Worm (Caenorhabditis elegans) whole organism, L4 larva: ENCODE results near the gene brf-1.
A peak's percentile ranks its signal among the peaks of the same experiment; 100 is the strongest.

Experiments
- F10B5.3 ChIP-seq: sonication (generic microtip); optimal IDR thresholded peaks from 2 replicates; lab custom pipeline; 2016; ENCODE audit warnings: mild to moderate bottlenecking, missing genetic modification characterization, missing compliant biosample characterization
- F26F4.8 ChIP-seq: fragments of 200-800 bp; sonication (Bioruptor generic); conservative IDR thresholded peaks from 2 replicates; pipeline ENCODE4 v1.3.6; 2022; ENCODE audit warnings: missing genetic modification characterization, missing compliant biosample characterization
- F37D6.2 ChIP-seq: sonication (generic microtip); optimal IDR thresholded peaks from 2 replicates; lab custom pipeline; 2016; ENCODE audit warnings: mild to moderate bottlenecking, missing genetic modification characterization, missing compliant biosample characterization
- F44E2.7 ChIP-seq: fragments of 200-800 bp; sonication (Bioruptor generic); IDR thresholded peaks from 2 replicates; pipeline ENCODE4 v2.1.2; 2022; ENCODE audit warnings: missing genetic modification characterization, missing compliant biosample characterization
- Y5F2A.4 ChIP-seq: fragments of 200-800 bp; sonication (Bioruptor generic); optimal IDR thresholded peaks from 2 replicates; lab custom pipeline; 2018; ENCODE audit warnings: mild to moderate bottlenecking, missing genetic modification characterization, missing compliant biosample characterization
- Y75B8A.6 ChIP-seq: fragments of 200-800 bp; sonication (Bioruptor generic); IDR thresholded peaks from 2 replicates; pipeline ENCODE4 v1.3.6; 2022; ENCODE audit warnings: missing genetic modification reagents, missing genetic modification characterization, missing compliant biosample characterization
- ZK337.2 ChIP-seq: fragments of 200-800 bp; sonication (Bioruptor generic); IDR thresholded peaks from 2 replicates; pipeline ENCODE4 v1.3.6; 2022; ENCODE audit warnings: missing genetic modification reagents, missing genetic modification characterization, missing compliant biosample characterization
- ZK546.5 ChIP-seq, 2 experiments: sonication (generic microtip); optimal IDR thresholded peaks; 2 replicates each; lab custom pipeline; 2017; ENCODE audit warnings: missing biosample characterization in 2 of 2, missing genetic modification characterization in 2 of 2
- aha-1 ChIP-seq: fragments of 150-350 bp; peaks from one replicate; lab custom pipeline; 2014; ENCODE audit warnings: missing biosample characterization, missing genetic modification characterization
- attf-4 ChIP-seq: sonication (generic microtip); optimal IDR thresholded peaks from 3 replicates; lab custom pipeline; 2017; ENCODE audit warnings: missing biosample characterization, missing genetic modification characterization
- ceh-28 ChIP-seq: fragments of 150-350 bp; optimal IDR thresholded peaks from 2 replicates; lab custom pipeline; 2014; ENCODE audit warnings: missing biosample characterization, missing genetic modification reagents, missing genetic modification characterization
- ceh-32 ChIP-seq: sonication (generic microtip); optimal IDR thresholded peaks from 2 replicates; lab custom pipeline; 2016; ENCODE audit warnings: mild to moderate bottlenecking, missing genetic modification characterization, missing compliant biosample characterization; ENCODE audit not compliant: poor library complexity
- ceh-44 ChIP-seq: fragments of 200-800 bp; sonication (Bioruptor generic); IDR thresholded peaks from 2 replicates; pipeline ENCODE4 v1.3.6; 2022; ENCODE audit warnings: missing genetic modification reagents, missing genetic modification characterization, missing compliant biosample characterization
- ceh-62 ChIP-seq: sonication (generic microtip); optimal IDR thresholded peaks from 2 replicates; lab custom pipeline; 2017; ENCODE audit warnings: missing biosample characterization, missing genetic modification characterization
- daf-12 ChIP-seq: fragments of 150-350 bp; optimal IDR thresholded peaks from 2 replicates; lab custom pipeline; 2014; ENCODE audit warnings: missing biosample characterization, missing genetic modification reagents, missing genetic modification characterization
- daf-16 ChIP-seq, 3 experiments: sonication (generic microtip); optimal IDR thresholded peaks; 2 replicates each; lab custom pipeline; 2016 to 2017; ENCODE audit warnings: missing genetic modification characterization in 3 of 3, missing genetic modification reagents in 3 of 3, mild to moderate bottlenecking in 2 of 3, missing compliant biosample characterization in 2 of 3, missing biosample characterization in 1 of 3, moderate library complexity in 1 of 3
- daf-8 ChIP-seq: fragments of 200-800 bp; sonication (Bioruptor generic); IDR thresholded peaks from 2 replicates; pipeline ENCODE4 v1.3.6; 2022; ENCODE audit warnings: missing genetic modification characterization, missing compliant biosample characterization
- dmd-8 ChIP-seq: fragments of 200-800 bp; sonication (Bioruptor generic); IDR thresholded peaks from 2 replicates; pipeline ENCODE4 v1.3.6; 2022; ENCODE audit warnings: missing genetic modification characterization, missing compliant biosample characterization
- dve-1 ChIP-seq: sonication (generic microtip); optimal IDR thresholded peaks from 2 replicates; lab custom pipeline; 2017; ENCODE audit warnings: antibody characterized with exemption, mild to moderate bottlenecking, missing genetic modification characterization, missing compliant biosample characterization; ENCODE audit not compliant: insufficient read depth
- egl-43 ChIP-seq: fragments of 200-800 bp; sonication (Bioruptor generic); IDR thresholded peaks from 2 replicates; pipeline ENCODE4 v1.3.6; 2022; ENCODE audit warnings: missing genetic modification reagents, missing genetic modification characterization, missing compliant biosample characterization
- hmg-1.1 ChIP-seq: fragments of 200-800 bp; sonication (Bioruptor generic); IDR thresholded peaks from 2 replicates; pipeline ENCODE4 v1.3.6; 2022; ENCODE audit warnings: missing genetic modification reagents, missing genetic modification characterization, missing compliant biosample characterization
- jun-1 ChIP-seq: fragments of 150-350 bp; optimal IDR thresholded peaks from 2 replicates; lab custom pipeline; 2014; ENCODE audit warnings: missing biosample characterization, missing genetic modification reagents, missing genetic modification characterization
- lin-1 ChIP-seq: fragments of 200-800 bp; sonication (Bioruptor generic); IDR thresholded peaks from 2 replicates; pipeline ENCODE4 v1.3.6; 2022; ENCODE audit warnings: missing genetic modification reagents, missing genetic modification characterization, missing compliant biosample characterization
- lsy-2 ChIP-seq, 2 experiments: fragments of 150-350 bp in 1 of 2; sonication (generic microtip) in 1 of 2; optimal IDR thresholded peaks; 2 replicates each; lab custom pipeline; 2014 to 2017; ENCODE audit warnings: missing biosample characterization in 2 of 2, missing genetic modification characterization in 2 of 2
- madf-9 ChIP-seq: fragments of 200-800 bp; sonication (Bioruptor generic); conservative IDR thresholded peaks from 2 replicates; pipeline ENCODE4 v1.3.6; 2022; ENCODE audit warnings: missing genetic modification reagents, missing genetic modification characterization, missing compliant biosample characterization
- mdt-29 ChIP-seq: fragments of 200-800 bp; sonication (Bioruptor generic); IDR thresholded peaks from 2 replicates; pipeline ENCODE4 v1.3.6; 2022; ENCODE audit warnings: missing genetic modification reagents, missing genetic modification characterization, missing compliant biosample characterization
- mes-2 ChIP-seq: sonication (generic microtip); optimal IDR thresholded peaks from 2 replicates; lab custom pipeline; 2016; ENCODE audit warnings: missing genotype, mild to moderate bottlenecking, missing genetic modification characterization, missing compliant biosample characterization; ENCODE audit not compliant: poor library complexity, severe bottlenecking
- nhr-102 ChIP-seq: sonication (generic microtip); optimal IDR thresholded peaks from 2 replicates; lab custom pipeline; 2016; ENCODE audit warnings: mild to moderate bottlenecking, missing genetic modification characterization, moderate library complexity, missing compliant biosample characterization
- nhr-25 ChIP-seq: sonication (generic microtip); optimal IDR thresholded peaks from 2 replicates; lab custom pipeline; 2017; ENCODE audit warnings: missing genetic modification characterization, mild to moderate bottlenecking, missing compliant biosample characterization, antibody characterized with exemption, moderate library complexity, borderline replicate concordance; ENCODE audit not compliant: insufficient read depth
- nhr-28 ChIP-seq: fragments of 150-350 bp; optimal IDR thresholded peaks from 2 replicates; lab custom pipeline; 2014; ENCODE audit warnings: missing biosample characterization, missing genetic modification characterization
- nhr-41 ChIP-seq: fragments of 200-800 bp; sonication (Bioruptor generic); IDR thresholded peaks from 2 replicates; pipeline ENCODE4 v1.3.6; 2022; ENCODE audit warnings: missing genetic modification reagents, missing genetic modification characterization, missing compliant biosample characterization
- nhr-48 ChIP-seq: sonication (generic microtip); optimal IDR thresholded peaks from 2 replicates; lab custom pipeline; 2016; ENCODE audit warnings: mild to moderate bottlenecking, missing genetic modification characterization, missing compliant biosample characterization
- nhr-6 ChIP-seq: fragments of 150-350 bp; optimal IDR thresholded peaks from 2 replicates; lab custom pipeline; 2014; ENCODE audit warnings: missing biosample characterization, missing genetic modification characterization
- pha-4 ChIP-seq, 2 experiments: fragments of 150-350 bp in 1 of 2; fragments of 200-800 bp in 1 of 2; sonication (Bioruptor generic) in 1 of 2; IDR thresholded peaks in 1 of 2; optimal IDR thresholded peaks in 1 of 2; 2 replicates each; pipeline versions ENCODE4 v1.3.6 to Lab custom; 2014 to 2022; ENCODE audit warnings: missing genetic modification characterization in 2 of 2, missing genetic modification reagents in 2 of 2, missing biosample characterization in 1 of 2, missing compliant biosample characterization in 1 of 2
- saeg-2 ChIP-seq: fragments of 200-800 bp; sonication (Bioruptor generic); IDR thresholded peaks from 2 replicates; pipeline ENCODE4 v1.3.6; 2022; ENCODE audit warnings: missing genetic modification reagents, missing genetic modification characterization, missing compliant biosample characterization
- sdz-12 ChIP-seq: fragments of 200-800 bp; sonication (Bioruptor generic); optimal IDR thresholded peaks from 2 replicates; lab custom pipeline; 2018; ENCODE audit warnings: mild to moderate bottlenecking, missing genetic modification characterization, missing compliant biosample characterization
- spr-1 ChIP-seq: sonication (generic microtip); optimal IDR thresholded peaks from 2 replicates; lab custom pipeline; 2016; ENCODE audit warnings: mild to moderate bottlenecking, missing genetic modification characterization, missing compliant biosample characterization
- unc-62 ChIP-seq, 3 experiments: fragments of 150-350 bp in 1 of 3; sonication (generic microtip); optimal IDR thresholded peaks in 2 of 3; peaks in 1 of 3; 1 replicate in 1 of 3; 2 replicates in 2 of 3; lab custom pipeline; 2014 to 2017; ENCODE audit warnings: missing biosample characterization in 3 of 3, missing genetic modification characterization in 3 of 3, missing genetic modification reagents in 3 of 3, missing genotype in 1 of 3
- vab-7 ChIP-seq: fragments of 200-800 bp; sonication (Bioruptor generic); IDR thresholded peaks from 2 replicates; pipeline ENCODE4 v1.3.6; 2022; ENCODE audit warnings: missing genetic modification reagents, missing genetic modification characterization, missing compliant biosample characterization
- zag-1 ChIP-seq: fragments of 150-350 bp; optimal IDR thresholded peaks from 2 replicates; lab custom pipeline; 2014; ENCODE audit warnings: missing biosample characterization, missing genetic modification characterization
- zfp-2 ChIP-seq: sonication (generic microtip); optimal IDR thresholded peaks from 2 replicates; lab custom pipeline; 2016; ENCODE audit warnings: mild to moderate bottlenecking, missing genetic modification characterization, missing compliant biosample characterization
- zip-2 ChIP-seq: fragments of 150-350 bp; optimal IDR thresholded peaks from 2 replicates; lab custom pipeline; 2014; ENCODE audit warnings: missing biosample characterization, missing genetic modification characterization
- ztf-7 ChIP-seq: fragments of 150-350 bp; optimal IDR thresholded peaks from 2 replicates; lab custom pipeline; 2014; ENCODE audit warnings: missing biosample characterization, missing genetic modification characterization

The brf-1 gene

ce11 chrII:7310023-7310422 lies 4.4 kb downstream of the brf-1 start, which contains the start of the genes F45E12.5 and cnep-1:
Gene F45E12.5 (minus strand): TSS chrII:7310115.
Gene cnep-1 (plus strand): TSS chrII:7310348.
- TF ChIP-seq hmg-1.1 (GFP tag; lab: Robert Waterston, UW) (no peak), lsy-2 (tag; optimal IDR thresholded peaks at IDR 0.05; lab: Kevin White, UChicago) (peak in 1 of 2 experiments; percentile 34), sdz-12 (no peak), ceh-32 (tag; lab: Kevin White, UChicago) (no peak), F10B5.3 (tag; lab: Kevin White, UChicago) (no peak)

ce11 chrII:7314083-7314482 lies 8.4 kb downstream of the brf-1 start, which contains the start of gene F45E12.6:
Gene F45E12.6 (minus strand): TSS chrII:7314183.
- TF ChIP-seq nhr-6 (no peak), daf-8 (no peak), aha-1 (no peak), nhr-28 (tag; lab: Kevin White, UChicago) (no peak), zag-1 (tag; lab: Kevin White, UChicago) (no peak), ceh-62 (no peak)
- TF ChIP-seq, all 104 proteins: peak for 0

DNA sequence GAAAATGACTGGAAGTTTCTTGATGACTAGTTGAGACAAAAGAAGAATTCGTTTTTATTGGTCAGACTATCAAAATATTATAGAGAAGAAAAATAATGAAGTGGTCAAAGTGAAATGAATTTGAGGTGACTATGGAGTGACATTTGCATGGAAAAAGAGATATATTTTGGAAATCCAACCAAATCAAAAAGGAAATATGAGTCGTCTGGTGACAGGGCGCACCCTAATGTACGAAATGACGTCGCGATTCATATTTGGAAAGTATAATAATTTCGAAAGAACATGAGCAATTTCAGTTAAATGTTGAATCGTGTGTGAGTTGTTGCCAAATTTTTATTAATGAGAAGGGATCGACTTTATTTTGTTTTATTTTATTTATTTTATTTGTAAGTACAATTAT lies 11.8 kb downstream of the brf-1 start, which contains the start of gene F21D12.2:
Gene F21D12.2 (plus strand): TSS at position 301 of the 400 bp plus-strand sequence.
- TF ChIP-seq F37D6.2 (tag; lab: Kevin White, UChicago) (no peak), nhr-48 (tag; lab: Kevin White, UChicago) (no peak), ZK546.5 (tag; optimal IDR thresholded peaks at IDR 0.05; lab: Kevin White, UChicago) (no peak), nhr-25 (tag; lab: Kevin White, UChicago) (no peak), attf-4 (tag; lab: Kevin White, UChicago) (no peak), nhr-28 (tag; lab: Kevin White, UChicago) (no peak)

- TF ChIP-seq daf-12 (tag; lab: Kevin White, UChicago) (no peak), Y5F2A.4 (GFP tag; lab: Kevin White, UChicago) (no peak), jun-1 (tag; lab: Kevin White, UChicago) (no peak), madf-9 (GFP tag; lab: Robert Waterston, UW) (0 out of 2 replicates have a peak, but pooled peaks have one; percentile 10), vab-7 (GFP tag; lab: Robert Waterston, UW) (peak; percentile 33; the same call in 1 of the 2 replicates), mes-2 (no peak), nhr-6 (no peak), nhr-102 (tag; lab: Kevin White, UChicago) (no peak), zfp-2 (tag; lab: Kevin White, UChicago) (no peak), ztf-7 (tag; lab: Kevin White, UChicago) (no peak), lin-1 (GFP tag; lab: Robert Waterston, UW) (no peak), F26F4.8 (GFP tag; lab: Robert Waterston, UW) (0 out of 2 replicates have a peak, but pooled peaks have one; percentile 41), pha-4 (GFP tag; IDR thresholded peaks at IDR 0.05; lab: Robert Waterston, UW) (no peak), pha-4 (tag; optimal IDR thresholded peaks at IDR 0.05; lab: Kevin White, UChicago) (no peak), dmd-8 (0 out of 2 replicates have a peak, but pooled peaks have one; percentile 38), attf-4 (tag; lab: Kevin White, UChicago) (no peak), saeg-2 (no peak), mdt-29 (GFP tag; lab: Robert Waterston, UW) (no peak), zip-2 (no peak), unc-62 (GFP tag; optimal IDR thresholded peaks at IDR 0.05 in 1 of 2; lab: Kevin White, UChicago) (peak in 1 of 2 experiments; percentile 0), unc-62 (tag; optimal IDR thresholded peaks at IDR 0.05; lab: Kevin White, UChicago) (no peak), Y75B8A.6 (GFP tag; lab: Robert Waterston, UW) (0 out of 2 replicates have a peak, but pooled peaks have one; percentile 31), ZK546.5 (tag; optimal IDR thresholded peaks at IDR 0.05; lab: Kevin White, UChicago) (no peak), nhr-41 (GFP tag; lab: Robert Waterston, UW) (no peak), egl-43 (peak; percentile 77; the same call in 1 of the 2 replicates), ceh-28 (tag; lab: Kevin White, UChicago) (no peak), ZK337.2 (no peak), dve-1 (tag; lab: Kevin White, UChicago) (no peak), daf-16 (GFP tag; optimal IDR thresholded peaks at IDR 0.05; lab: Kevin White, UChicago) (peak in 1 of 2 experiments; percentile 55), daf-16 (tag; optimal IDR thresholded peaks at IDR 0.05; lab: Kevin White, UChicago) (no peak), ceh-44 (no peak), F44E2.7 (GFP tag; lab: Robert Waterston, UW) (no peak), spr-1 (no peak)
Observed at ce11 chrII:7319471-7319870, 13.8 kb downstream of the brf-1 start.
